Fruit fly (Drosophila melanogaster) whole organism, larva: ENCODE results near the gene mTerf5.
A peak's percentile ranks its signal among the peaks of the same experiment; 100 is the strongest.

Experiments
- noc ChIP-seq: fragments of 200-800 bp; sonication (Bioruptor generic); optimal IDR thresholded peaks from 3 replicates; lab custom pipeline; 2019; ENCODE audit warnings: missing biosample characterization, mild to moderate bottlenecking, missing genetic modification characterization, moderate library complexity

The mTerf5 gene

DNA sequence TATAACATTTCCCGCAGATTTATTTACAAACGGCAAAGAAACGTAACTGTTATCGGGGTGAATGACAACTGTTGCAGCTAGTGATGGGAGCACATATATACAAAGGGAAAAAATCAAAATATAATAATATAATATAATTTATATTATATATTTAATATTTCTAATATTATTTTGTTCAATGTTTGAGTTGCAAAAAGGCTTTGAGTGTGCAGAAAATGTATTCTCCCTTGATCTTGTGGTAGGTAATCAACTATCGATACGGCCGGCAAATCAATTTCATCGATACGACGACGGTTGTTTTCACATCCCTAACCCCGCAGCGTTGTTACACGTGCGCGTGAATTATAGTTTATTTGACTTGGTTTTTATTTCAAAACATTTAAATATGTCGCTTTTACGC is at the start of gene mTerf5, which contains the start of gene Non3:
TSS of gene mTerf5 (minus strand) at position 249 of the 400 bp plus-strand sequence.
TSS of gene Non3 (plus strand) at position 289 of the 400 bp plus-strand sequence.
- TF ChIP-seq noc (tag; lab: Kevin White, UChicago): peak; percentile 54

dm6 chr3R:18269744-18270348 is 46.4 kb upstream of the mTerf5 start:
- TF ChIP-seq noc (tag; lab: Kevin White, UChicago): no peak

DNA sequence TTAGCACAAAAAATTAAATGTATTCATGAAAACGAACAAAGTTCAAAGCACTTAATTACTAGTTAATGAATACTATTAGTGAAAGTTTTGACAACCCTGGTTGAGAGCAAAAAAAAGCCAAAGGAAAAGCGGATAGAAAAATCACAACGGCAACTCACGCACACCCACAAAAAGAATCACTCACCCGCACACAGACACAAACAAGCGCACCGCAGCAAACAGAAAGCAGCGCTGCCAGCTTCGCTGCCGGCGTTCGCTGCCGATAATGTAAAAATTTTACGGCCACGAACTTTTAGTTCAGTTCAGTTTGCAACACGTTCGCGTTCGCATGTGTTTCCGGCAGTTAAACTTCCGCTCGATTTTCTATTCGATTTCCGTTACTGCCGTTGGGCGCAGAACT is 44.0 kb upstream of the mTerf5 start, which contains the start of gene CG18599:
TSS of gene CG18599 (plus strand) at position 301 of the 400 bp plus-strand sequence.
- TF ChIP-seq noc (tag; lab: Kevin White, UChicago): no peak

DNA sequence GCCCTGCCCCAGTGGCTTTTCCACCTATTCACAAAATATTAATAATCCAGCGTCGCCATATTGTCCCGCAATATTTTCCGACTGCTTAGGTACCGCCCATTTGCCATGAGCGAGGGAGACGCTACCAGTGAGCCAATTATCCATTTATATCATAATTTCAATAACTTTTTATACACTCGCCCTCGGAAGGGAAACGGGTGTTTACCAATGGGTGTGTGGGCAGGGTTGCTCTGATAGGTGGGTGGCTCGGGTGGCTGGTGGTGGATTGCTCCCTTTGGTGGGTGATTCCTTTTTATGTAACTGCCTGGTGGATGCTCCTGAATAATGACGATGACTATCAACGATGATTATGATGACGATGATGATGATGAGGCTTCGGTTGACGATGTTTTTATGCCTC is 43.2 kb upstream of the mTerf5 start:
- no peak for TF ChIP-seq noc (tag; lab: Kevin White, UChicago)

DNA sequence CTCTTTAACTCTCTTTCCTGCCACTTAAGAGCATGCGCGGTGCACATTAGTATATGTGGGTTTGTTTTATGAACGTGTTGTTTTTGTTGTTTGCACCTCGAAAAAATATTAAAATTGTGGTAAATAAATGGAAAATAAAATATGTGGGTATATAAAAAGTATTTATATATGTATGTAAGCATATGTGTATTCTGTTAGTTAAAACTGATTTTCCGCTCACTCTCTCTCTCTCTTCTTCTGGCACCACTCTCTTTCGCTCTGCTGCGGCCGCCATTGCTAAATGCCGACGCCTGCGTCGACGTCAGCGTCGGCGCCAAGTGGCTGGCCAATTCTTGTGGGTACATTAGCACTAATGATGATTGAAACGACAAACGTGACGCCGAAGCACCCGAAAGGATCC is 41.8 kb upstream of the mTerf5 start:
- TF ChIP-seq noc (tag; lab: Kevin White, UChicago): no peak

DNA sequence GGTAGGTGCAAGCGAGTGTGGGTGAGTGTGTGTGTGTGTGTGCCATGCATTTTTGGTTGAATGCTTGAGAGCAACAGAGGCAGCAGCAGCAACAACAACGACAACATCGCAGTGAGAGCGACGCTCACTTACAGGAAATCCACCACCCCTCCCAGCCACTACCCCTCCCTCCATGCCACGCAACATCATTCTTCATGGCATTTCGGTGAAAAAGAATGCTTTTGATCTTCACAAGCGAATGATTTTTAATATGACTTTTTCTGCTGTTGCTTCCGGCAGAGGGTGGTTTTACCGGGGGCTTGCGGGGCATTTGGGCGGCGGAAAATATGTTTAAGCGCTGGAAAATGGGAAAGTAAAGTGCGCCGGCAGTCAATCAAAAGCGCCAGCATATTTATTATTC is 38.1 kb upstream of the mTerf5 start:
- TF ChIP-seq noc (tag; lab: Kevin White, UChicago): no peak

DNA sequence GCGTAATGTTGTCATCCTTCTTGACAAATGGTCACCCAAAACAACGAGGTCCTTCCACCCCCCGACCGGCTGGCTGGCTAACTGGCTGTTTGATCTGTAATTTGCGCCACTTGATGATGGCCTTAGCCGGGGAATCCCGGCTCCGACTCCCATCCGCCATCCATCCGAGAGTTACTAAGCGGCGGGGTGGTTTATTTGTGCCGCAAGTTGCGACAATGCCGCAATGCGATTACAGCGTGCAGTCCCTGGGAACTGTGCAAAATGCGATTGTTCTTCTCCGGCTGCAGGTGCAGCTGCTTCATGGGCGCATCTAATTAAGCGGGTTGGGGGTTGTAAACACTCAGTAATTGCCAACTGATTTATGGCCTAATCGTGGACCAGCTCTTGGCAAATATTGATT is 36.5 kb upstream of the mTerf5 start:
- TF ChIP-seq noc (tag; lab: Kevin White, UChicago): no peak

dm6 chr3R:18255281-18255680 is 31.8 kb upstream of the mTerf5 start, which contains the start of the genes Ada2a, Polr2D, Tgs1 and moi:
Gene Ada2a (minus strand): TSS chr3R:18255487.
Gene Polr2D (minus strand): TSS chr3R:18255487.
Gene Tgs1 (plus strand): TSS chr3R:18255530.
Gene moi (plus strand): TSS chr3R:18255530.
- no peak for TF ChIP-seq noc (tag; lab: Kevin White, UChicago)

DNA sequence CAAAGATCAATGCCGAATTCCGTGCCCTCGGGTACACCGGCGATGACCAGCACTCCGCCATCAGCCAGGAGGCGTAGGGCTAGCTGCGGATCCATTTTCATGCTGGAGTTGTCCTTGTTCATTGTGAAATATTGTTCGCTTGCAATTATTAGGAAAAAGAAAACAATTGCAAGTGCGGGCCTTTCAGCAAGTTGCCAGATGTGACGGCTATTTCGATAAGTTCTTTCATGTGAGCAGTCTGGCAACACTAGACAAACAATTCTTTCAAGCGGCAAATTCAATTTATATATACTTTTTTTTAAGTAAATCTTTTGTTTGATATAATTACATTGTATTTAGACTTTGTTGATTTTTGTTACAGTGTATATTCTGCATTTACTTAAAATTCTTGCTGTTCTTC is 29.1 kb upstream of the mTerf5 start, which contains the start of gene CG12320:
TSS of gene CG12320 (minus strand) at position 157 of the 400 bp plus-strand sequence.
- no peak for TF ChIP-seq noc (tag; lab: Kevin White, UChicago)

dm6 chr3R:18251876-18252275 is 28.4 kb upstream of the mTerf5 start:
- TF ChIP-seq noc (tag; lab: Kevin White, UChicago): no peak

dm6 chr3R:18250815-18251214 is 27.3 kb upstream of the mTerf5 start, which contains the start of gene CG18598:
Gene CG18598 (plus strand): TSS chr3R:18251115.
- no peak for TF ChIP-seq noc (tag; lab: Kevin White, UChicago)

DNA sequence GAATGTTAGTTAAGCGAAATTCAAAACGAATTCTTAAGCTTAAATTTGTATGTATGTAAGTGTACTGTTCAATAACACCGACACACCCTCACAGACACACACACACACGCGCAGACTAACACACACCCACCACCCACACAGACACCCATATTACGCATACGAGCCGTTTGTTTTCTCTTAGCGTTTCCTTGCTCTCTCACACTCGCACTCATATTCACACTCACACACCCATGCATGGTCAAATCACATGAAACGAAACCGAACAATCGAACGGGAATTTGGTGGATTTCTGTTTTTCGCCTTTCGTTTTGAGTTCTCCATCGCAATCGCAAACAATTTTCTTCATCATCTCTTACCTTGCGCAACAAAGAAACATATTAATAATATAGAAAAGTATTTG is 25.8 kb upstream of the mTerf5 start:
- no peak for TF ChIP-seq noc (tag; lab: Kevin White, UChicago)

- no peak for TF ChIP-seq noc (tag; lab: Kevin White, UChicago)
Measured at dm6 chr3R:18246041-18246440, 22.6 kb upstream of the mTerf5 start.

DNA sequence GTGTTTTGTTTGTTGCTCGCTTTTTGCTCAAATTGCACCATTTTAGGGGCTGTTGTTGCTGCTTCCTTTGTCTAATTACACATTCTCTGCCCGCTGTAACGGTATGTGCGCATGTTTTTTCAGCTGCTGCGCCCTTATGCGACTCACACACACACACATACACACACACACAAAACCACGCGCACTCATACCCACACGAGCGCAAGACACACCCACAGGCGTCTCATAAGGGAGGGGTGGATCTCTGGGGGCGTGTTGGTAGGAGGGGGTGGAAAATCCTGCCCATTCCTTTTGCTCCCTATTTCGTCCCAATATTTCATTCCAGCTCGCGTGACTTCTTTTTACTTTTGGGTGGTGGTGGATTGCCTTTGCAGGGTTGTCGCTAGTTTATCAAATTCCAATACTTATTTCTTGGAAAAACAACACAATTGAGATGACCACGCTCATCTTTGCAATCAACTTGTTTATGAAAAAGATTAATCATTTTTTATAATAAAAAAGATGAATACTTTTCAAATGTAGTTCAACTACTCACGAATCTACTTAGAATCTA is 21.6 kb upstream of the mTerf5 start:
- no peak for TF ChIP-seq noc (tag; lab: Kevin White, UChicago)

- TF ChIP-seq noc (tag; lab: Kevin White, UChicago): peak; percentile 70
Measured at dm6 chr3R:18244171-18245043, 20.9 kb upstream of the mTerf5 start.

DNA sequence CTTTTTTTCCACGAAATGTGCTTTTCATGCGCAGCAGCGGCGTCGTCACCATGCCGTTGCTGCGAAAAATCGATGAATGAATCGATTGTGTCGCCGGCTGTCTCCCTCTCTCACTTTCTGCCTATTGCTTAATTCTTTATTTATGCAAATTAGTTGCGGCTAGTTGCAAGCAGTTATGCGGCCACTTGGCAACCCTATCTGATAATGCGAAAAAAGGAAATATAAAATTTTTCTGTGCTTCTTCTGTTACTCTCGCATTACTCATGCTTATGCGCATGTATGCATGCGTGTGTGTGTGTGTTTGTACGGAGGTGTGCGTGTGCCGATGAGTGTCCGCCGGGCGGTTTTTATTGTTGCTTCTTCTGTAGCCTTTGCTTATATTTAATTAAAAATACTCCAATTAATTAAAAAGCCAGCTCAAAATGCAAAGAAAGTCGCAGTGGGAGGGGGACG is 20.3 kb upstream of the mTerf5 start:
- TF ChIP-seq noc (tag; lab: Kevin White, UChicago): peak; percentile 4
